Worm (Caenorhabditis elegans): ENCODE measurements around the gene pals-38.

The pals-38 gene

DNA sequence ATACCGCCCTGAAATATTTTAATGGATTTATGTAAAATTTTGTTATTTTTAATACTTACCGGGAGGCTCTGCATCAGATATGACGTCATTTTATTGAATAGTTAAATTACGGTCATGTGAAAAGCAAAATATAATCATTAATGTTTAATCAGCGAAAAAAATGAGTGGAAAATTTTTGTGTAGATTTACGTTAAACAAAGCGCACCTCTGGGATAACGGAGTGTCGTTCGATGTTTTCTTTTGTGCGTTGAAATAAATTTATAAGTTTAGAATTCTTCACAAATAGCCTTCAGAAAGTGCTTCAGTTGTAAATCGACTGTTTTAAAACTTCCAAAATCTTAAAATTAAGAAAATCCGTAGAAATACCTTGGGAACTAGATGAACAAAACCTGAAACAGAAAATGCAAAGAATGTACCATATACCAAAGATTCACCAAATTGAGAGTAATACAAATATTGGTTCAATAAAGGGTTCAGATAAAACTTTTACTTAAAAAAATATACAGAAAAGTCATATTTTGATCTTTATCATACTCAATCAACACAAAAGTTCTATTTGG is 46.0 kb downstream of the pals-38 start, which contains the start of the genes K01D12.20 and miga-1 (continued):
- peak; percentile 43 for TF ChIP-seq swsn-7 (tag; optimal IDR thresholded peaks at IDR 0.05)
- TF ChIP-seq nhr-85 (tag) = no peak
- TF ChIP-seq pax-3 (tag; optimal IDR thresholded peaks at IDR 0.05) = no peak
- no peak for TF ChIP-seq efl-3 (GFP tag; optimal IDR thresholded peaks at IDR 0.05)
- no peak for TF ChIP-seq Y116A8C.19 (tag; optimal IDR thresholded peaks at IDR 0.05; ENCODE audit: borderline replicate concordance)
- no peak for TF ChIP-seq egl-13 (tag; optimal IDR thresholded peaks at IDR 0.05)
- no peak for TF ChIP-seq F16B12.6 (tag; optimal IDR thresholded peaks at IDR 0.05)
- no peak for TF ChIP-seq ceh-63 (GFP tag; optimal IDR thresholded peaks at IDR 0.05)
- no peak for TF ChIP-seq lir-3 (tag; optimal IDR thresholded peaks at IDR 0.05; ENCODE audit: poor library complexity)
- TF ChIP-seq hpl-2 (GFP tag; optimal IDR thresholded peaks at IDR 0.05) = no peak
- TF ChIP-seq irx-1 (tag; optimal IDR thresholded peaks at IDR 0.05) = no peak
- no peak for TF ChIP-seq fkh-4 (tag; optimal IDR thresholded peaks at IDR 0.05; ENCODE audit: borderline replicate concordance)
- TF ChIP-seq mep-1 (tag; optimal IDR thresholded peaks at IDR 0.05) = peak; percentile 59
- TF ChIP-seq elt-2 (tag; optimal IDR thresholded peaks at IDR 0.05) = peak; percentile 34
- peak; percentile 46 for TF ChIP-seq nhr-20 (tag; optimal IDR thresholded peaks at IDR 0.05)
- TF ChIP-seq xbp-1 (tag; optimal IDR thresholded peaks at IDR 0.05) = peak; percentile 32
- no peak for TF ChIP-seq mab-9 (GFP tag; IDR thresholded peaks at IDR 0.05)
- peak; percentile 37 to 55 (median 46) for TF ChIP-seq dpl-1 (GFP tag; optimal IDR thresholded peaks at IDR 0.05)
- no peak for TF ChIP-seq isw-1 (GFP tag; IDR thresholded peaks at IDR 0.05)
- no peak for TF ChIP-seq zip-4 (GFP tag; optimal IDR thresholded peaks at IDR 0.05)
- no peak for TF ChIP-seq C04F5.9 (tag; optimal IDR thresholded peaks at IDR 0.05)
- no peak for TF ChIP-seq snpc-4 (tag; optimal IDR thresholded peaks at IDR 0.05)
- TF ChIP-seq fkh-10 (GFP tag; optimal IDR thresholded peaks at IDR 0.05) = no peak
- no peak for TF ChIP-seq tlp-1 (tag; optimal IDR thresholded peaks at IDR 0.05)
- no peak for TF ChIP-seq grh-1 (GFP tag; IDR thresholded peaks at IDR 0.05)
- TF ChIP-seq unc-30 (tag; optimal IDR thresholded peaks at IDR 0.05) = no peak
- peak in 2 of 3 experiments; percentile 8 to 11 for TF ChIP-seq ceh-82 (tag; optimal IDR thresholded peaks at IDR 0.05)
- peak; percentile 42 for TF ChIP-seq dsc-1 (tag; optimal IDR thresholded peaks at IDR 0.05)
- TF ChIP-seq elt-3 (tag; optimal IDR thresholded peaks at IDR 0.05) = no peak
- peak; percentile 26 to 63 for TF ChIP-seq lin-35 (GFP tag; optimal IDR thresholded peaks at IDR 0.05)
- peak; percentile 25 for TF ChIP-seq blmp-1 (tag; optimal IDR thresholded peaks at IDR 0.05)
- TF ChIP-seq snu-23 (GFP tag; optimal IDR thresholded peaks at IDR 0.05) = peak; percentile 57
- TF ChIP-seq unc-86 (tag; optimal IDR thresholded peaks at IDR 0.05) = no peak
- no peak for TF ChIP-seq egl-27 (tag; optimal IDR thresholded peaks at IDR 0.05)
- peak; percentile 22; the same call in 1 of the 2 replicates for TF ChIP-seq nhr-19 (GFP tag; conservative IDR thresholded peaks at IDR 0.05)
- no peak for TF ChIP-seq ztf-11 (tag; optimal IDR thresholded peaks at IDR 0.05)
- TF ChIP-seq nhr-90 (tag; optimal IDR thresholded peaks at IDR 0.05; ENCODE audit: poor library complexity) = peak; percentile 49
- TF ChIP-seq vab-15 (tag; optimal IDR thresholded peaks at IDR 0.05) = no peak
- peak; percentile 31 for TF ChIP-seq tbx-2 (tag; optimal IDR thresholded peaks at IDR 0.05)
- no peak for TF ChIP-seq lin-13 (GFP tag; optimal IDR thresholded peaks at IDR 0.05)
- TF ChIP-seq nhr-47 (tag; optimal IDR thresholded peaks at IDR 0.05) = peak; percentile 56
- TF ChIP-seq rnt-1 (tag; optimal IDR thresholded peaks at IDR 0.05) = no peak

DNA sequence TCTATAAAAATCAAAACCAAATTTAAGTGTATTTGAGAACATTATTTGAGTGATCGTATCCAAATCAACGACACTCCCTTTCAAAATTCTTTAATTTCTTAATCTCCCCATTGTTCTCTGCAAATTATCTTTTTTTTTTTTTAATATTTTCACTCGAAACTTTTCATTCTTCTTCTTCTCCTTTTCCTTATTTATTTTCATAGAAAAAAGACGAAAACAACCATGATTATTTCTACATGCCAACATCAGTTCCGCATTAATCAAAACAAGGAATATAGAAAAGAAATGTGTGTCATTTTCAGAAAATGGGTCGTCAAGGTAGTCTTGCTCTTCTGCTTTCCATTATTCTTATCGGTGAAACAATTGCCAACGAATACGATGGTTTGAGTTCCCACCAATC is 49.2 kb downstream of the pals-38 start, which contains the start of gene K01D12.5:
Gene K01D12.5 (plus strand): TSS at position 301 of the 400 bp plus-strand sequence.
- TF ChIP-seq snu-23 (GFP tag; optimal IDR thresholded peaks at IDR 0.05) = no peak
- TF ChIP-seq mdl-1 (tag; optimal IDR thresholded peaks at IDR 0.05) = no peak
- no peak for TF ChIP-seq nhr-84 (tag; optimal IDR thresholded peaks at IDR 0.05)
- TF ChIP-seq lir-3 (tag; optimal IDR thresholded peaks at IDR 0.05; ENCODE audit: poor library complexity) = no peak
- no peak for TF ChIP-seq lin-15B (tag; optimal IDR thresholded peaks at IDR 0.05)
- TF ChIP-seq egl-13 (tag; optimal IDR thresholded peaks at IDR 0.05) = no peak
- no peak for TF ChIP-seq nhr-28 (tag; optimal IDR thresholded peaks at IDR 0.05)
